Fruit fly (Drosophila melanogaster) whole organism, adult: Measurements from ENCODE around the gene CG31780.

Source experiments
- CG11617 ChIP-seq: fragments of 200-800 bp; sonication (Bioruptor generic); optimal IDR thresholded peaks from 2 replicates; lab custom pipeline; 2017; ENCODE audit warnings: mild to moderate bottlenecking, missing biosample characterization, missing genetic modification reagents, missing genetic modification characterization
- CG12768 ChIP-seq: fragments of 200-800 bp; sonication (Bioruptor generic); optimal IDR thresholded peaks from 2 replicates; lab custom pipeline; 2017; ENCODE audit warnings: missing biosample characterization, missing genetic modification characterization, mild to moderate bottlenecking, moderate library complexity, missing genetic modification reagents
- CG14711 ChIP-seq: fragments of 200-800 bp; sonication (Bioruptor generic); optimal IDR thresholded peaks from 2 replicates; lab custom pipeline; 2018; ENCODE audit warnings: missing biosample characterization, mild to moderate bottlenecking, missing genetic modification characterization, moderate library complexity
- CG1620 ChIP-seq: fragments of 200-800 bp; sonication (Bioruptor generic); optimal IDR thresholded peaks from 2 replicates; lab custom pipeline; 2016; ENCODE audit warnings: missing biosample characterization, missing genetic modification characterization
- CG33017 ChIP-seq: fragments of 200-800 bp; sonication (Bioruptor generic); optimal IDR thresholded peaks from 2 replicates; lab custom pipeline; 2018; ENCODE audit warnings: missing biosample characterization, mild to moderate bottlenecking, missing genetic modification characterization, moderate library complexity
- CG5204 ChIP-seq: fragments of 200-800 bp; sonication (Bioruptor generic); optimal IDR thresholded peaks from 2 replicates; lab custom pipeline; 2016; ENCODE audit warnings: missing biosample characterization, missing genetic modification characterization
- CG7045 ChIP-seq: fragments of 200-800 bp; sonication (Bioruptor generic); optimal IDR thresholded peaks from 2 replicates; lab custom pipeline; 2017; ENCODE audit warnings: missing biosample characterization, mild to moderate bottlenecking, missing genetic modification characterization
- CG7101 ChIP-seq: fragments of 200-800 bp; sonication (Bioruptor generic); optimal IDR thresholded peaks from 2 replicates; lab custom pipeline; 2018; ENCODE audit warnings: missing biosample characterization, mild to moderate bottlenecking, missing genetic modification characterization, moderate library complexity
- Clk ChIP-seq: fragments of 200-800 bp; sonication (Bioruptor generic); optimal IDR thresholded peaks from 2 replicates; lab custom pipeline; 2017; ENCODE audit warnings: missing biosample characterization, missing genetic modification characterization
- Crg-1 ChIP-seq: fragments of 200-800 bp; sonication (Bioruptor generic); optimal IDR thresholded peaks from 2 replicates; lab custom pipeline; 2016; ENCODE audit warnings: missing biosample characterization, missing genetic modification characterization
- Hr96 ChIP-seq: fragments of 200-800 bp; sonication (Bioruptor generic); optimal IDR thresholded peaks from 2 replicates; lab custom pipeline; 2016; ENCODE audit warnings: missing biosample characterization, missing genetic modification characterization
- Mnt ChIP-seq: fragments of 200-800 bp; sonication (Bioruptor generic); optimal IDR thresholded peaks from 2 replicates; lab custom pipeline; 2016; ENCODE audit warnings: missing biosample characterization, mild to moderate bottlenecking, missing genetic modification characterization
- bab1 ChIP-seq: fragments of 200-800 bp; sonication (Bioruptor generic); optimal IDR thresholded peaks from 3 replicates; lab custom pipeline; 2019; ENCODE audit warnings: missing biosample characterization, mild to moderate bottlenecking, missing genetic modification characterization, moderate library complexity
- cic ChIP-seq: fragments of 200-800 bp; sonication (Bioruptor generic); optimal IDR thresholded peaks from 2 replicates; lab custom pipeline; 2017; ENCODE audit warnings: missing biosample characterization, mild to moderate bottlenecking, missing genetic modification characterization, moderate library complexity
- cnc ChIP-seq, 2 experiments: fragments of >200 bp; optimal IDR thresholded peaks; 2 replicates each; lab custom pipeline; 2017
- kay ChIP-seq: fragments of 200-800 bp; sonication (Bioruptor generic); peaks from one replicate; lab custom pipeline; 2016; ENCODE audit warnings: missing biosample characterization, missing genetic modification characterization, borderline replicate concordance
- ovo ChIP-seq: fragments of 200-800 bp; sonication (Bioruptor generic); optimal IDR thresholded peaks from 2 replicates; lab custom pipeline; 2016; ENCODE audit warnings: missing biosample characterization, missing genetic modification characterization
- pad ChIP-seq: fragments of 200-800 bp; sonication (Bioruptor generic); optimal IDR thresholded peaks from 3 replicates; lab custom pipeline; 2017; ENCODE audit warnings: missing biosample characterization, missing genetic modification characterization, mild to moderate bottlenecking, moderate library complexity, missing genetic modification reagents
- tj ChIP-seq: fragments of 200-800 bp; sonication (Bioruptor generic); optimal IDR thresholded peaks from 3 replicates; lab custom pipeline; 2017; ENCODE audit warnings: missing biosample characterization, mild to moderate bottlenecking, missing genetic modification characterization, moderate library complexity
- toe ChIP-seq: fragments of 200-800 bp; sonication (Bioruptor generic); optimal IDR thresholded peaks from 2 replicates; lab custom pipeline; 2016; ENCODE audit warnings: missing biosample characterization, missing genetic modification characterization

Gene CG31780

DNA sequence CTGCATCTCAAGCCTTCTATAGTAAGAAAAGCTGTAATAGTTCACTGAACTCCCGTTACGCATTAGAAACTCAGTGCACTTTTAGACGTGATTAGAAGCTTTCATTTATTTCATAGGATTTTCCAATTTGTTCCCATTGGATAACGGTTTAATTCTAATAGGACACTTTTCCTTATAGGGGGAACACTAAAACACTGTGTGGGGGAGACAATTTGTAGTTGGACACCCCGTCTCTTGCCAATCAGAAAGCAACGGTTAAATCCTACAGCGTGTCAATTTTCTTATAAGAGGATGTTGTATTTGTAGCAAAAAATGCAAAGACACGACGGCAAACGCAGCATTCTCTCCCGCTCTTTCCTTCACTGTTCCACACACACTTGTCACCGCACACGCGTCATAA lies 50.2 kb downstream of the CG31780 start:
- TF ChIP-seq CG12768 (no peak), Hr96 (GFP tag; lab: Kevin White, UChicago) (no peak), CG11617 (GFP tag; lab: Kevin White, UChicago) (no peak), toe (no peak), kay (GFP tag; lab: Kevin White, UChicago) (no peak), ovo (no peak), CG1620 (no peak), cic (GFP tag; lab: Kevin White, UChicago) (no peak), CG5204 (no peak), Crg-1 (GFP tag; lab: Kevin White, UChicago) (no peak), CG33017 (tag; lab: Kevin White, UChicago) (no peak), Clk (no peak), tj (GFP tag; lab: Kevin White, UChicago) (no peak), Mnt (GFP tag; lab: Kevin White, UChicago) (no peak)

DNA sequence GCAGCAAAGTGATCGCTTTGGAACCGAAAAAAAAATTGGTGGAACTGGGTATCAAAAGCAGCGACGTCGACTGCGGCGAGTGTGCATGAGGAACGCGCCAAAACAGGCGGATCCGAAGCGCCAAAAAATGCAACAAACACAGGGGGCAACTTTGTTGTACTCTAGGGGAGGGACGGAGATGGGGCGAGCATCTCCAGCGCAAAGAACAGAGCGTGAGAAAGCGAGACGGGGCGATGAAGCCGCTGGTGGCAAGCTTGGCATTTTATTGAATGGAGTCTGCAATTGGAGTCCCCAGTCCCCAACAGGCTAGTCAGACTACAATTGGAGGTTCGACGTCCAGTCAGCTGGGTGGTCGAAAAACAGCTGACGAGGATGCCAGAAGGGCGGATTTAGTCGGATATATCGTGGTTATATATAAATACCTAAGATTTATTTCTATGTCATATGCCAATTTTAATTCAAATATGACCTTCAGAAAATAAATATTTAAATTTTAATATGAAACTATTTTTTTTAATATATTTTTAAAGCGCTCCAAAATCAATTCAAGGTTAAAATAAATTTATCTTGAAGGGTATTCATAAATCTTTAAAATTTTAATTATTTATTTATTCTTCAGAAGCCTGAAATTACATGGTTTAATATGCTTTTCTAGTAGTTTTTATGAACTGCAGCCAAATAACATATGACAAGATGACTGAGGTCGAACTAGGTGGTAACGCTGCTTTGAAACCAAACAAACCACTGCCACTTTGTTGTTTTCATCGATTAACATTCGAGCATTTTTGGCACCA lies 51.0 kb downstream of the CG31780 start:
- peak; percentile 42 for TF ChIP-seq CG5204
- peak; percentile 50 for TF ChIP-seq Crg-1 (GFP tag; lab: Kevin White, UChicago)
- TF ChIP-seq CG11617 (GFP tag; lab: Kevin White, UChicago) = peak; percentile 89
- TF ChIP-seq bab1 (GFP tag; lab: Kevin White, UChicago) = peak; percentile 86
- peak; percentile 81 for TF ChIP-seq CG14711 (tag; lab: Kevin White, UChicago)
- peak; percentile 12 for TF ChIP-seq kay (GFP tag; lab: Kevin White, UChicago)
- TF ChIP-seq CG7101 (tag; lab: Kevin White, UChicago) = peak; percentile 88
- TF ChIP-seq tj (GFP tag; lab: Kevin White, UChicago) = peak; percentile 54
- no peak for TF ChIP-seq CG1620
- TF ChIP-seq toe = peak; percentile 36
- peak; percentile 52 for TF ChIP-seq pad (GFP tag; lab: Kevin White, UChicago)
- peak; percentile 87 for TF ChIP-seq CG7045 (GFP tag; lab: Kevin White, UChicago)
- no peak for TF ChIP-seq cnc (optimal IDR thresholded peaks at IDR 0.05; lab: Kevin White, UChicago)
- TF ChIP-seq CG12768 = peak; percentile 68
- TF ChIP-seq Hr96 (GFP tag; lab: Kevin White, UChicago) = peak; percentile 15
- no peak for TF ChIP-seq cic (GFP tag; lab: Kevin White, UChicago)
- TF ChIP-seq Clk = peak; percentile 19
- peak; percentile 9 for TF ChIP-seq Mnt (GFP tag; lab: Kevin White, UChicago)
- peak; percentile 21 for TF ChIP-seq ovo
- peak; percentile 73 for TF ChIP-seq CG33017 (tag; lab: Kevin White, UChicago)
